Fruit fly (Drosophila melanogaster) whole organism, adult: Measurements from ENCODE around the gene IntS14.

Experiments
- CG11617 ChIP-seq: fragments of 200-800 bp; sonication (Bioruptor generic); optimal IDR thresholded peaks from 2 replicates; lab custom pipeline; 2017; ENCODE audit warnings: mild to moderate bottlenecking, missing biosample characterization, missing genetic modification reagents, missing genetic modification characterization
- CG12768 ChIP-seq: fragments of 200-800 bp; sonication (Bioruptor generic); optimal IDR thresholded peaks from 2 replicates; lab custom pipeline; 2017; ENCODE audit warnings: missing biosample characterization, missing genetic modification characterization, mild to moderate bottlenecking, moderate library complexity, missing genetic modification reagents
- CG14711 ChIP-seq: fragments of 200-800 bp; sonication (Bioruptor generic); optimal IDR thresholded peaks from 2 replicates; lab custom pipeline; 2018; ENCODE audit warnings: missing biosample characterization, mild to moderate bottlenecking, missing genetic modification characterization, moderate library complexity
- CG1620 ChIP-seq: fragments of 200-800 bp; sonication (Bioruptor generic); optimal IDR thresholded peaks from 2 replicates; lab custom pipeline; 2016; ENCODE audit warnings: missing biosample characterization, missing genetic modification characterization
- CG33017 ChIP-seq: fragments of 200-800 bp; sonication (Bioruptor generic); optimal IDR thresholded peaks from 2 replicates; lab custom pipeline; 2018; ENCODE audit warnings: missing biosample characterization, mild to moderate bottlenecking, missing genetic modification characterization, moderate library complexity
- CG5204 ChIP-seq: fragments of 200-800 bp; sonication (Bioruptor generic); optimal IDR thresholded peaks from 2 replicates; lab custom pipeline; 2016; ENCODE audit warnings: missing biosample characterization, missing genetic modification characterization
- CG7045 ChIP-seq: fragments of 200-800 bp; sonication (Bioruptor generic); optimal IDR thresholded peaks from 2 replicates; lab custom pipeline; 2017; ENCODE audit warnings: missing biosample characterization, mild to moderate bottlenecking, missing genetic modification characterization
- CG7101 ChIP-seq: fragments of 200-800 bp; sonication (Bioruptor generic); optimal IDR thresholded peaks from 2 replicates; lab custom pipeline; 2018; ENCODE audit warnings: missing biosample characterization, mild to moderate bottlenecking, missing genetic modification characterization, moderate library complexity
- Clk ChIP-seq: fragments of 200-800 bp; sonication (Bioruptor generic); optimal IDR thresholded peaks from 2 replicates; lab custom pipeline; 2017; ENCODE audit warnings: missing biosample characterization, missing genetic modification characterization
- Crg-1 ChIP-seq: fragments of 200-800 bp; sonication (Bioruptor generic); optimal IDR thresholded peaks from 2 replicates; lab custom pipeline; 2016; ENCODE audit warnings: missing biosample characterization, missing genetic modification characterization
- Hr96 ChIP-seq: fragments of 200-800 bp; sonication (Bioruptor generic); optimal IDR thresholded peaks from 2 replicates; lab custom pipeline; 2016; ENCODE audit warnings: missing biosample characterization, missing genetic modification characterization
- Mnt ChIP-seq: fragments of 200-800 bp; sonication (Bioruptor generic); optimal IDR thresholded peaks from 2 replicates; lab custom pipeline; 2016; ENCODE audit warnings: missing biosample characterization, mild to moderate bottlenecking, missing genetic modification characterization
- bab1 ChIP-seq: fragments of 200-800 bp; sonication (Bioruptor generic); optimal IDR thresholded peaks from 3 replicates; lab custom pipeline; 2019; ENCODE audit warnings: missing biosample characterization, mild to moderate bottlenecking, missing genetic modification characterization, moderate library complexity
- cic ChIP-seq: fragments of 200-800 bp; sonication (Bioruptor generic); optimal IDR thresholded peaks from 2 replicates; lab custom pipeline; 2017; ENCODE audit warnings: missing biosample characterization, mild to moderate bottlenecking, missing genetic modification characterization, moderate library complexity
- cnc ChIP-seq, 2 experiments: fragments of >200 bp; optimal IDR thresholded peaks; 2 replicates each; lab custom pipeline; 2017
- kay ChIP-seq: fragments of 200-800 bp; sonication (Bioruptor generic); peaks from one replicate; lab custom pipeline; 2016; ENCODE audit warnings: missing biosample characterization, missing genetic modification characterization, borderline replicate concordance
- ovo ChIP-seq: fragments of 200-800 bp; sonication (Bioruptor generic); optimal IDR thresholded peaks from 2 replicates; lab custom pipeline; 2016; ENCODE audit warnings: missing biosample characterization, missing genetic modification characterization
- pad ChIP-seq: fragments of 200-800 bp; sonication (Bioruptor generic); optimal IDR thresholded peaks from 3 replicates; lab custom pipeline; 2017; ENCODE audit warnings: missing biosample characterization, missing genetic modification characterization, mild to moderate bottlenecking, moderate library complexity, missing genetic modification reagents
- tj ChIP-seq: fragments of 200-800 bp; sonication (Bioruptor generic); optimal IDR thresholded peaks from 3 replicates; lab custom pipeline; 2017; ENCODE audit warnings: missing biosample characterization, mild to moderate bottlenecking, missing genetic modification characterization, moderate library complexity
- toe ChIP-seq: fragments of 200-800 bp; sonication (Bioruptor generic); optimal IDR thresholded peaks from 2 replicates; lab custom pipeline; 2016; ENCODE audit warnings: missing biosample characterization, missing genetic modification characterization

Gene IntS14

dm6 chr2L:1214465-1214864 is 50.2 kb downstream of the IntS14 start:
- TF ChIP-seq cnc (optimal IDR thresholded peaks at IDR 0.05; lab: Kevin White, UChicago) (no peak), pad (GFP tag; lab: Kevin White, UChicago) (no peak), CG7045 (GFP tag; lab: Kevin White, UChicago) (no peak), tj (GFP tag; lab: Kevin White, UChicago) (no peak), bab1 (GFP tag; lab: Kevin White, UChicago) (no peak), kay (GFP tag; lab: Kevin White, UChicago) (no peak), Crg-1 (no peak), CG5204 (GFP tag; lab: Kevin White, UChicago) (no peak), Hr96 (no peak), CG7101 (no peak), Clk (GFP tag; lab: Kevin White, UChicago) (no peak), Mnt (GFP tag; lab: Kevin White, UChicago) (no peak), CG1620 (GFP tag; lab: Kevin White, UChicago) (no peak), cic (GFP tag; lab: Kevin White, UChicago) (no peak), ovo (GFP tag; lab: Kevin White, UChicago) (no peak), CG33017 (tag; lab: Kevin White, UChicago) (no peak), CG14711 (tag; lab: Kevin White, UChicago) (no peak), CG12768 (GFP tag; lab: Kevin White, UChicago) (no peak), toe (no peak), CG11617 (GFP tag; lab: Kevin White, UChicago) (no peak)
